Worm (Caenorhabditis elegans) whole organism, late embryonic: ENCODE data around the gene F27D9.7.

Experiments
- T23F11.4 ChIP-seq: fragments of 200-800 bp; sonication (Bioruptor generic); optimal IDR thresholded peaks from 2 replicates; lab custom pipeline; 2018; ENCODE audit warnings: mild to moderate bottlenecking, missing genetic modification characterization, missing compliant biosample characterization
- ets-4 ChIP-seq: sonication (generic microtip); optimal IDR thresholded peaks from 2 replicates; lab custom pipeline; 2016; ENCODE audit warnings: missing genetic modification characterization, missing compliant biosample characterization
- pag-3 ChIP-seq: sonication (generic microtip); optimal IDR thresholded peaks from 2 replicates; lab custom pipeline; 2016; ENCODE audit warnings: missing compliant biosample characterization, missing genetic modification characterization, borderline replicate concordance
- pat-9 ChIP-seq: fragments of 200-800 bp; sonication (Bioruptor generic); optimal IDR thresholded peaks from 2 replicates; lab custom pipeline; 2018; ENCODE audit warnings: mild to moderate bottlenecking, missing genetic modification characterization, moderate library complexity, missing compliant biosample characterization
- pha-4 ChIP-seq: fragments of 150-350 bp; optimal IDR thresholded peaks from 2 replicates; lab custom pipeline; 2018; ENCODE audit warnings: missing biosample characterization, missing genetic modification reagents, missing genetic modification characterization

DNA sequence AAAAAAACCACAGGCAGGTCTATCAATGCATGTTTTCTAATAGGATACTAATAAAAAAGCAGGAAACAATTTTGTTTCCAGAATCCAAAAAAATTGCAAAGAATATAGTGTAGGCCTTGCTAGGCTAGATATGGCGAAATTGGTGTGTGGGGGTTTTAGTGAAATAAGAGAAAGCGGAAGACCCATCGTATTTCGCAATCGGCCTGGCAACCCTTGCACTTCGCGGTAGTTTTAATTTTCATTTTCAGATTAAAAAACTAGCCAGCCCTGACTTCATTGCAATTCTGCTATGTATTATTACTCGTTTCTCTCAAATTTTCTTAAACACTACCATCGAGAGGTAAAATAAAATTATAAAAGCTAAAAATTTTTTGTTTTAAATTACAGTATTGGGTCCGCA is 4.3 kb upstream of the F27D9.7 start:
- TF ChIP-seq ets-4 (no peak), pha-4 (no peak), pat-9 (tag; lab: Kevin White, UChicago) (no peak), T23F11.4 (GFP tag; lab: Kevin White, UChicago) (no peak), pag-3 (tag; lab: Kevin White, UChicago) (no peak)
